Worm (Caenorhabditis elegans) whole organism, L1 larva: ENCODE results near the gene F09C6.13.

ENCODE experiments used
- C04F5.9 ChIP-seq: sonication (generic microtip); optimal IDR thresholded peaks from 2 replicates; lab custom pipeline; 2016; ENCODE audit warnings: missing genetic modification characterization, missing compliant biosample characterization
- F16B12.6 ChIP-seq: fragments of 150-350 bp; optimal IDR thresholded peaks from 2 replicates; lab custom pipeline; 2014; ENCODE audit warnings: missing biosample characterization, missing genetic modification characterization
- Y116A8C.19 ChIP-seq: sonication (generic microtip); optimal IDR thresholded peaks from 2 replicates; lab custom pipeline; 2016; ENCODE audit warnings: missing compliant biosample characterization, missing genetic modification characterization, borderline replicate concordance
- blmp-1 ChIP-seq: fragments of 150-350 bp; optimal IDR thresholded peaks from 2 replicates; lab custom pipeline; 2014; ENCODE audit warnings: missing biosample characterization, missing genetic modification characterization
- ceh-63 ChIP-seq: fragments of 200-800 bp; sonication (Bioruptor generic); optimal IDR thresholded peaks from 2 replicates; lab custom pipeline; 2018; ENCODE audit warnings: mild to moderate bottlenecking, missing genetic modification characterization, missing compliant biosample characterization
- ceh-8 ChIP-seq: fragments of 200-800 bp; sonication (Bioruptor generic); optimal IDR thresholded peaks from 2 replicates; lab custom pipeline; 2018; ENCODE audit warnings: mild to moderate bottlenecking, missing genetic modification characterization, moderate library complexity, missing compliant biosample characterization
- ceh-82 ChIP-seq, 3 experiments: fragments of 150-350 bp in 1 of 3; sonication (generic microtip) in 2 of 3; optimal IDR thresholded peaks; 2 replicates each; lab custom pipeline; 2014 to 2017; ENCODE audit warnings: missing biosample characterization in 3 of 3, missing genetic modification characterization in 3 of 3
- ceh-90 ChIP-seq: sonication (generic microtip); optimal IDR thresholded peaks from 2 replicates; lab custom pipeline; 2016; ENCODE audit warnings: missing genetic modification characterization, missing compliant biosample characterization
- dsc-1 ChIP-seq: sonication (generic microtip); optimal IDR thresholded peaks from 2 replicates; lab custom pipeline; 2016; ENCODE audit warnings: mild to moderate bottlenecking, missing genetic modification characterization, missing compliant biosample characterization
- efl-1 ChIP-seq, 4 experiments: fragments of 150-350 bp; optimal IDR thresholded peaks in 3 of 4; peaks in 1 of 4; 1 replicate in 1 of 4; 2 replicates in 3 of 4; lab custom pipeline; 2014; ENCODE audit warnings: missing biosample characterization in 2 of 4, missing genetic modification characterization in 2 of 4, missing genetic modification reagents in 2 of 4
- elt-3 ChIP-seq, 6 experiments: fragments of 150-350 bp in 1 of 6; sonication (generic microtip); optimal IDR thresholded peaks; 2 replicates each; lab custom pipeline; 2017 to 2018; ENCODE audit warnings: missing biosample characterization in 6 of 6, missing genetic modification characterization in 6 of 6, inconsistent platforms in 1 of 6
- ets-5 ChIP-seq: fragments of 200-800 bp; sonication (Bioruptor generic); IDR thresholded peaks from 2 replicates; pipeline ENCODE4 v1.3.6; 2022; ENCODE audit warnings: missing genetic modification characterization, missing compliant biosample characterization
- fkh-10 ChIP-seq: sonication (generic microtip); optimal IDR thresholded peaks from 2 replicates; lab custom pipeline; 2017; ENCODE audit warnings: missing biosample characterization, missing genetic modification reagents, missing genetic modification characterization
- grh-1 ChIP-seq: fragments of 200-800 bp; sonication (Bioruptor generic); IDR thresholded peaks from 2 replicates; pipeline ENCODE4 v1.3.6; 2022; ENCODE audit warnings: missing genetic modification reagents, missing genetic modification characterization, missing compliant biosample characterization
- hlh-17 ChIP-seq: fragments of 200-800 bp; sonication (Bioruptor generic); optimal IDR thresholded peaks from 2 replicates; lab custom pipeline; 2018; ENCODE audit warnings: missing genetic modification characterization, mild to moderate bottlenecking, missing compliant biosample characterization, moderate library complexity, borderline replicate concordance
- hpl-2 ChIP-seq: fragments of 150-350 bp; optimal IDR thresholded peaks from 2 replicates; lab custom pipeline; 2014; ENCODE audit warnings: missing biosample characterization, missing genetic modification reagents, missing genetic modification characterization
- irx-1 ChIP-seq: sonication (generic microtip); optimal IDR thresholded peaks from 2 replicates; lab custom pipeline; 2016; ENCODE audit warnings: missing genetic modification characterization, missing compliant biosample characterization
- lin-13 ChIP-seq: fragments of 150-350 bp; optimal IDR thresholded peaks from 2 replicates; lab custom pipeline; 2014; ENCODE audit warnings: missing biosample characterization, missing genetic modification reagents, missing genetic modification characterization
- lin-14 ChIP-seq: fragments of 200-800 bp; sonication (Bioruptor generic); optimal IDR thresholded peaks from 2 replicates; lab custom pipeline; 2018; ENCODE audit warnings: mild to moderate bottlenecking, missing genetic modification characterization, moderate library complexity, missing compliant biosample characterization
- lin-39 ChIP-seq: fragments of 150-350 bp; optimal IDR thresholded peaks from 2 replicates; lab custom pipeline; 2014; ENCODE audit warnings: missing biosample characterization, missing genetic modification reagents, missing genetic modification characterization
- lir-3 ChIP-seq: sonication (generic microtip); optimal IDR thresholded peaks from 2 replicates; lab custom pipeline; 2016; ENCODE audit warnings: mild to moderate bottlenecking, missing genetic modification characterization, moderate library complexity, missing compliant biosample characterization; ENCODE audit not compliant: poor library complexity
- mab-9 ChIP-seq: fragments of 200-800 bp; sonication (Bioruptor generic); IDR thresholded peaks from 2 replicates; pipeline ENCODE4 v1.3.6; 2022; ENCODE audit warnings: missing genetic modification reagents, missing genetic modification characterization, missing compliant biosample characterization
- mdl-1 ChIP-seq, 2 experiments: fragments of 150-350 bp; optimal IDR thresholded peaks; 2 replicates each; lab custom pipeline; 2014 to 2017; ENCODE audit warnings: missing biosample characterization in 2 of 2, missing genetic modification characterization in 2 of 2, inconsistent platforms in 1 of 2
- mef-2 ChIP-seq: fragments of 150-350 bp; optimal IDR thresholded peaks from 2 replicates; lab custom pipeline; 2014; ENCODE audit warnings: missing biosample characterization, missing genetic modification characterization
- mep-1 ChIP-seq: fragments of 150-350 bp; optimal IDR thresholded peaks from 2 replicates; lab custom pipeline; 2014; ENCODE audit warnings: missing biosample characterization, missing genetic modification characterization
- nhr-12 ChIP-seq: sonication (generic microtip); optimal IDR thresholded peaks from 2 replicates; lab custom pipeline; 2017; ENCODE audit warnings: missing biosample characterization, missing genetic modification characterization
- nhr-20 ChIP-seq: sonication (generic microtip); optimal IDR thresholded peaks from 2 replicates; lab custom pipeline; 2016; ENCODE audit warnings: mild to moderate bottlenecking, missing genetic modification characterization, missing compliant biosample characterization
- nhr-47 ChIP-seq: sonication (generic microtip); optimal IDR thresholded peaks from 2 replicates; lab custom pipeline; 2016; ENCODE audit warnings: mild to moderate bottlenecking, missing genetic modification characterization, moderate library complexity, missing compliant biosample characterization
- nhr-71 ChIP-seq: sonication (generic microtip); optimal IDR thresholded peaks from 2 replicates; lab custom pipeline; 2016; ENCODE audit warnings: mild to moderate bottlenecking, missing genetic modification characterization, moderate library complexity, missing compliant biosample characterization
- nhr-77 ChIP-seq: fragments of 150-350 bp; optimal IDR thresholded peaks from 2 replicates; lab custom pipeline; 2014; ENCODE audit warnings: missing biosample characterization, missing genetic modification characterization
- nhr-85 ChIP-seq: sonication (generic microtip); peaks from one replicate; lab custom pipeline; 2016; ENCODE audit warnings: missing genetic modification characterization, inconsistent platforms, missing compliant biosample characterization
- snpc-4 ChIP-seq: fragments of 150-350 bp; optimal IDR thresholded peaks from 2 replicates; lab custom pipeline; 2014; ENCODE audit warnings: missing biosample characterization, missing genetic modification characterization
- sup-37 ChIP-seq: fragments of 200-800 bp; sonication (Bioruptor generic); optimal IDR thresholded peaks from 2 replicates; lab custom pipeline; 2018; ENCODE audit warnings: mild to moderate bottlenecking, missing genetic modification characterization, missing compliant biosample characterization
- unc-130 ChIP-seq: fragments of 150-350 bp; optimal IDR thresholded peaks from 2 replicates; lab custom pipeline; 2017; ENCODE audit warnings: missing biosample characterization, missing genetic modification characterization, inconsistent platforms
- unc-62 ChIP-seq: fragments of 150-350 bp; optimal IDR thresholded peaks from 2 replicates; lab custom pipeline; 2014; ENCODE audit warnings: missing biosample characterization, missing genetic modification reagents, missing genetic modification characterization
- unc-98 ChIP-seq: fragments of 200-800 bp; sonication (Bioruptor generic); IDR thresholded peaks from 2 replicates; pipeline ENCODE4 v1.3.6; 2022; ENCODE audit warnings: missing genetic modification characterization, missing compliant biosample characterization
- xbp-1 ChIP-seq: sonication (generic microtip); optimal IDR thresholded peaks from 2 replicates; lab custom pipeline; 2016; ENCODE audit warnings: missing genetic modification characterization, missing compliant biosample characterization
- zag-1 ChIP-seq: fragments of 150-350 bp; optimal IDR thresholded peaks from 2 replicates; lab custom pipeline; 2014; ENCODE audit warnings: missing biosample characterization, missing genetic modification characterization
- zip-4 ChIP-seq: fragments of 200-800 bp; sonication (Bioruptor generic); optimal IDR thresholded peaks from 2 replicates; lab custom pipeline; 2018; ENCODE audit warnings: mild to moderate bottlenecking, missing genetic modification characterization, moderate library complexity, missing compliant biosample characterization
- ztf-11 ChIP-seq, 2 experiments: sonication (generic microtip); optimal IDR thresholded peaks; 2 replicates each; lab custom pipeline; 2016 to 2017; ENCODE audit warnings: missing genetic modification characterization in 2 of 2, missing biosample characterization in 1 of 2, missing compliant biosample characterization in 1 of 2
- ztf-4 ChIP-seq: fragments of 150-350 bp; optimal IDR thresholded peaks from 2 replicates; lab custom pipeline; 2014; ENCODE audit warnings: missing biosample characterization, missing genetic modification characterization

F09C6.13 gene

DNA sequence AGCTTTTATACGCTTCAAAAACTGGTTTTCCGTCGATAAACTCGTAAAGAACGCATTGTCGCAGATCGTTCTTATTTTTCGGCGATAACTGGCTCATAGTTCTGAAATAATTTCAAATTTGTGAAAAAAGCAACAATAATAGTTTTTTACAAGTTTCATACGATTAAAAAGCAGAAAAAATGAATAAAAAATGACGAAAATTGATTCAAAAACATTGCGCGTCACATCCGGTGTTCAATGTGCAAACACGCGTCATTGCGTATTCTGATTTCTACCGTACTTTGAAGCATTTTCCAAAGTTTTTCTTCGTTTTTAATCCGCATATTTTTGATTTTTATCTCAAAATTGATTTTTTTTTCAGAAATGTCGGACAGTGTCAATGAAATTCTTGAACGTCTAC, 33.5 kb downstream of the F09C6.13 start, which contains the start of the genes fbxa-206 and Y102A5C.2:
TSS of gene fbxa-206 (minus strand) at position 101 of the 400 bp plus-strand sequence.
TSS of gene Y102A5C.2 (plus strand) at position 354 of the 400 bp plus-strand sequence.
- TF ChIP-seq lin-13 (GFP tag; lab: Kevin White, UChicago) (no peak), unc-98 (GFP tag; lab: Robert Waterston, UW) (no peak), ets-5 (GFP tag; lab: Robert Waterston, UW) (no peak), lir-3 (tag; lab: Kevin White, UChicago) (no peak), sup-37 (no peak), lin-39 (no peak), lin-14 (no peak), hpl-2 (GFP tag; lab: Kevin White, UChicago) (no peak), dsc-1 (tag; lab: Kevin White, UChicago) (no peak), unc-62 (GFP tag; lab: Kevin White, UChicago) (no peak), nhr-47 (tag; lab: Kevin White, UChicago) (no peak), ceh-63 (GFP tag; lab: Kevin White, UChicago) (no peak), mdl-1 (tag; optimal IDR thresholded peaks at IDR 0.05; lab: Kevin White, UChicago) (no peak), ztf-4 (tag; lab: Kevin White, UChicago) (no peak)

DNA sequence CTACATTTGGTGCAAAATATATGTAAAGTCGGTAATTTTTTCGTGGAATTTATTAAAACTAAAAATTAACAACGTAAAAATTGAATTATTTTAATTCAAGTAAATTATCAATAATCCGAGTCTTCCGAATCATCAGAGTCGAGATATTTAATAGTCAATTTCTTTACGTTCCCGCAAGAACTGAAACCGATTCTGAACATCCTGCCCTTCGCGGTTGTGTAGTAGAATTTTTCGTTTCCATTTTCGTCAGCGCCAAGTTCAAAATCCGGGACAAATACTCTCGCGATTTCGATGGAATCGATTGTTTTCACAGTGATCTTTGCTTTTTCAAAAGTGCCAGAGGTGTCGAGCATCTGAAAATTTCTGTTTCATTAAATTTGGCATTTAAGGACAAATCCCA, 34.8 kb downstream of the F09C6.13 start:
- TF ChIP-seq efl-1 (optimal IDR thresholded peaks at IDR 0.05; lab: Kevin White, UChicago) (no peak), efl-1 (GFP tag; optimal IDR thresholded peaks at IDR 0.05 in 1 of 2; lab: Kevin White, UChicago) (peak in 1 of 2 experiments; percentile 44), hlh-17 (no peak), irx-1 (tag; lab: Kevin White, UChicago) (no peak)

DNA sequence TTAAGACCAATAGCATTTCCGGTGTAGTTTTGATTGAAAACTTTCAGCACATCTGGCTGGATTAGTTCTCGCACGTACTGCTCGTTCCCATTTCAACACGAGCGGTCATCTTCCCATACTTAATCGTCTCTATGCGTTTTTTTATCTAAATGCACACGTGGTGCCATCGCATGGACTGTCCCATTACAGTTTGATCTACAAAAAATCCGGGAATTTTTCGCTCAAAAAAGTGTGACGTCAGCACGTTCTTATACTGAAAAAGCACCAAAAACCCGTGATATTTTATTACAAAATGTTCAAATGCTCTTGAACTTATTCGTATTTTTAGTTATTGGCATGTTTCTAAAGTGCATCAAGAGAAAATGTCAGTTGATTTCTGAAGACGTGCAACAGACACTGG, 37.1 kb downstream of the F09C6.13 start, which contains the start of gene Y102A5C.4:
TSS of gene Y102A5C.4 (plus strand) at position 301 of the 400 bp plus-strand sequence.
- no peak for TF ChIP-seq zag-1 (tag; lab: Kevin White, UChicago)
- no peak for TF ChIP-seq blmp-1 (tag; lab: Kevin White, UChicago)
- no peak for TF ChIP-seq ceh-90 (tag; lab: Kevin White, UChicago)
- TF ChIP-seq mep-1 (tag; lab: Kevin White, UChicago) = no peak
- no peak for TF ChIP-seq grh-1
- no peak for TF ChIP-seq ceh-63 (GFP tag; lab: Kevin White, UChicago)
- TF ChIP-seq elt-3 (tag; optimal IDR thresholded peaks at IDR 0.05; lab: Kevin White, UChicago) = no peak
- no peak for TF ChIP-seq mef-2
- TF ChIP-seq zip-4 (GFP tag; lab: Kevin White, UChicago) = no peak
- no peak for TF ChIP-seq unc-130
- no peak for TF ChIP-seq ztf-11 (tag; optimal IDR thresholded peaks at IDR 0.05; lab: Kevin White, UChicago)
- TF ChIP-seq efl-1 (optimal IDR thresholded peaks at IDR 0.05; lab: Kevin White, UChicago) = no peak
- TF ChIP-seq efl-1 (GFP tag; optimal IDR thresholded peaks at IDR 0.05 in 1 of 2; lab: Kevin White, UChicago) = no peak
- TF ChIP-seq snpc-4 (tag; lab: Kevin White, UChicago) = no peak
- TF ChIP-seq nhr-20 (tag; lab: Kevin White, UChicago) = no peak
- no peak for TF ChIP-seq ceh-8 (GFP tag; lab: Kevin White, UChicago)
- no peak for TF ChIP-seq nhr-85 (tag; lab: Kevin White, UChicago)

DNA sequence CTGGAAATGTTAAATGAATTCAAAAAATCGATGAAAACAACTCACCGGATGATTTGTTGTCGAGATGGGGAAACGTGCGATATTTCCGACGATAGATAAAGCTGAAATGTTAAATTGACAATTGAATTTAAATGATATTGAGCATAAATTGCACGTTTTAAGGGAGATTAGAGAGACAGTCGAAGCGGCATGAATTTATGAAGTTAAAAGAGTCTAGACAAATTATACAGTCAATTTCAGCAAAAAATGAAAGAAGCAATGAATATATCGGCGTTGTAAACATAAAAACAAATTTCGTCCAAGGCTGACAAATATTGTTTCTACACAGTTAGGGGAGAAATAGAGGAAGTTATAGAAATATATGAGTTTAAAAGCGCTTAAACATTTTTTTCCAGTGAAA, 42.5 kb downstream of the F09C6.13 start, which contains the start of gene Y102A5C.36:
TSS of gene Y102A5C.36 (minus strand) at position 101 of the 400 bp plus-strand sequence.
- TF ChIP-seq lin-39 (no peak), ceh-82 (tag; optimal IDR thresholded peaks at IDR 0.05; lab: Kevin White, UChicago) (no peak), nhr-12 (tag; lab: Kevin White, UChicago) (no peak), F16B12.6 (tag; lab: Kevin White, UChicago) (no peak), elt-3 (tag; optimal IDR thresholded peaks at IDR 0.05; lab: Kevin White, UChicago) (no peak), ceh-63 (GFP tag; lab: Kevin White, UChicago) (no peak), nhr-77 (tag; lab: Kevin White, UChicago) (no peak), fkh-10 (GFP tag; lab: Kevin White, UChicago) (no peak), xbp-1 (no peak), Y116A8C.19 (no peak), C04F5.9 (tag; lab: Kevin White, UChicago) (no peak), hpl-2 (GFP tag; lab: Kevin White, UChicago) (no peak), ceh-8 (GFP tag; lab: Kevin White, UChicago) (no peak), lin-14 (no peak), lir-3 (tag; lab: Kevin White, UChicago) (no peak), ztf-4 (tag; lab: Kevin White, UChicago) (no peak), ztf-11 (tag; optimal IDR thresholded peaks at IDR 0.05; lab: Kevin White, UChicago) (no peak), mab-9 (GFP tag; lab: Robert Waterston, UW) (no peak), nhr-71 (tag; lab: Kevin White, UChicago) (no peak)
